Worm (Caenorhabditis elegans) whole organism, early embryonic: ENCODE data around the gene egl-19.

Experiments
- F13C5.2 ChIP-seq: sonication (generic microtip); optimal IDR thresholded peaks from 2 replicates; lab custom pipeline; 2017; ENCODE audit warnings: mild to moderate bottlenecking, missing genetic modification characterization, inconsistent platforms, missing compliant biosample characterization
- aly-1 ChIP-seq: sonication (generic microtip); optimal IDR thresholded peaks from 2 replicates; lab custom pipeline; 2016; ENCODE audit warnings: missing genetic modification characterization, missing compliant biosample characterization
- ama-1 ChIP-seq: fragments of 150-350 bp; optimal IDR thresholded peaks from 2 replicates; lab custom pipeline; 2014
- ceh-36 ChIP-seq: sonication (generic microtip); optimal IDR thresholded peaks from 2 replicates; lab custom pipeline; 2016; ENCODE audit warnings: missing genetic modification characterization, inconsistent platforms, missing compliant biosample characterization
- flt-1 ChIP-seq: fragments of 200-800 bp; sonication (Bioruptor generic); IDR thresholded peaks from 2 replicates; pipeline ENCODE4 v1.3.6; 2022; ENCODE audit warnings: missing genetic modification characterization, missing compliant biosample characterization
- hmg-4 ChIP-seq: fragments of 200-800 bp; sonication (Bioruptor generic); optimal IDR thresholded peaks from 2 replicates; lab custom pipeline; 2018; ENCODE audit warnings: mild to moderate bottlenecking, missing genetic modification characterization, missing compliant biosample characterization
- sea-1 ChIP-seq: fragments of 200-800 bp; sonication (Bioruptor generic); conservative IDR thresholded peaks from 2 replicates; pipeline ENCODE4 v1.3.6; 2022; ENCODE audit warnings: missing genetic modification characterization, missing compliant biosample characterization
- tbx-37 ChIP-seq: fragments of 200-800 bp; sonication (Bioruptor generic); conservative IDR thresholded peaks from 2 replicates; pipeline ENCODE4 v1.3.6; 2022; ENCODE audit warnings: missing genetic modification reagents, missing genetic modification characterization, missing compliant biosample characterization

DNA sequence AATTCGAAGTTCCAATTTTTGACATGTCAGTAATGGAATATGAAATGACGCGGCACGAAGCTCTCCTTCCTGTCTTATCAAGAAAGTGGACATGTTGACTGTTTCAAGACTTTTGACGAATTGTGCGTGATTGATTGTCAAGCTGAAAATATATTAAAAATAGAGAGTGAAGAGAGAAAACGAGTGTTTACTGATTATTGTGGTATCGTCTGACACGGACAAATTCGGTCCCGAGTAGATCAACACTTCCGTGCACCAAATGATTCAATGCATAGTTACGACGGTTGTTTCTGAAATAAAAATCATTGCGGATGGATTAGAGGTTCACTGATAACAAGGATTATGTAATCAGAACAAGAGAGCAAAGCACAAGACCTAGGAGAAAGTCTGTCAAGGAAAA, 61.8 kb downstream of the egl-19 start:
- TF ChIP-seq aly-1 (tag; lab: Kevin White, UChicago) (no peak), tbx-37 (GFP tag; lab: Robert Waterston, UW) (no peak), ceh-36 (tag; lab: Kevin White, UChicago) (no peak), F13C5.2 (no peak), ama-1 (lab: Kevin White, UChicago) (no peak), flt-1 (GFP tag; lab: Robert Waterston, UW) (no peak), hmg-4 (GFP tag; lab: Kevin White, UChicago) (no peak), sea-1 (GFP tag; lab: Robert Waterston, UW) (no peak)
